Worm (Caenorhabditis elegans) whole organism, L4/young adult: ENCODE results near the gene rab-1.
A peak's percentile ranks its signal among the peaks of the same experiment; 100 is the strongest.

Source experiments
- W03F9.2 ChIP-seq: fragments of 150-350 bp; optimal IDR thresholded peaks from 2 replicates; lab custom pipeline; 2014; ENCODE audit warnings: missing biosample characterization, missing genetic modification characterization
- dao-5 ChIP-seq: sonication (generic microtip); optimal IDR thresholded peaks from 2 replicates; lab custom pipeline; 2016; ENCODE audit warnings: missing genotype, missing genetic modification characterization, moderate library complexity, missing compliant biosample characterization
- him-1 ChIP-seq: sonication (generic microtip); optimal IDR thresholded peaks from 2 replicates; lab custom pipeline; 2016; ENCODE audit warnings: missing genotype, missing genetic modification reagents, missing genetic modification characterization, missing compliant biosample characterization

The rab-1 gene

DNA sequence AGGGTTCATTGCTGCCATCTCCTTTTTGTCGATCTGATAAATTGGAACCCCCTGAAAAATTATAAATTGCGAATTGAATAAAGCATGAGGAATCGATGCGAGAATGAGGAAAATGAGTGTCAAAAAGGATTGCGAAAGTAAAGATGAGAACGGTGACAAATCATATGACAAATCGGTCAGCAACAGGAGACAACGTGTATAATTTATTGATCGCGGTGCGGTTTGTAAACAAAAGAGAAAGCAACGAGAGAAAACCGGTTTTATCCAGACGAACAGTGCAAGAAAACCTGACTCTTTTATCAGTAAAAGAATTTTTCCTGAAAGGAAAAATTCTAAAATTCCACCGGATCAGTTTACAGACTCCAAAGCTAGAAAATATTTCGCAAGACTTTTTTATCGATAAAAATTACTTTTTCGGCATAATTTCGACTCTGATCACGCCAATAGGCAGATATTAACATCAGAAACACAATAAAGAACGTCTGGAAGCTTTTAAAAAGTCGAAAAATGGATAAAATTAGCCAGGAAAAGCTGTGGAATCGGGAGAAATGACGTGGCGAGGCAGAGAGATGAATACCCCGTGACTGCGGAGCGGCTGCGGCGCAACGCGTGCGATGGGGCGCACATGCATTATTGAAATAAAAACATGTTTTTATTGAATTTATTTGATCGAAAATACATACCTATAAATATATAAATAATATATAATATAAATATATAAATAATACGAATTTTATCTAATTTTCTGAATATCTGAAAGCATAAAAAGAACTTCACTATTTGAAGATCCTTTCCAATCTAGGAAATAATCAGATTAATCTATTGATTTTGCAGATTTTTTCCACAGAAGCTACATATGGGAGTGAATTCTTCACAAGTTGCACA is at the start of gene rab-1, which contains the start of gene C39F7.5:
TSS of gene rab-1 (minus strand) at position 51 of the 885 bp plus-strand sequence.
TSS of gene C39F7.5 (plus strand) at position 835 of the 885 bp plus-strand sequence.
- TF ChIP-seq W03F9.2 (tag; lab: Kevin White, UChicago): peak; percentile 88
- no peak for TF ChIP-seq dao-5 (tag; lab: Kevin White, UChicago)
- no peak for TF ChIP-seq him-1 (tag; lab: Kevin White, UChicago)

DNA sequence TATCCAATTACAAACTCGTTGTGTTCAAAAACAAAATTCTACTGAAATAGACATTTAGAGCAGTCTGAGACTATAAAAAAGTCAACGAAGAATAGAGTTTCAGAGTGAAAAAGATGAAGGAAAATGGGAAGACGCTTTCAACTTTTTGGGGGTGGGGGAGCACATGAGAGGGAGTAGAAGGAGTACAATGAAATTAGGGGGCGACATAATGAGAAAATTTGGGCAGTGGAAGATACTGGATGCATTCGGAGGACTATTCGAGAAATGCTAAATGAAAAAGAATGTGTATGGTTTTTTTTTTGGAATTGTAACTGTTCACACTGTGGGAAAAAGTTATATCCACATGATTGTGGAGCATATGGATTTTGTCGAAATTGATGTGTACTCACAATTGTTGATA is 49.5 kb upstream of the rab-1 start:
- TF ChIP-seq dao-5 (tag; lab: Kevin White, UChicago) (no peak), W03F9.2 (tag; lab: Kevin White, UChicago) (no peak), him-1 (tag; lab: Kevin White, UChicago) (no peak)

DNA sequence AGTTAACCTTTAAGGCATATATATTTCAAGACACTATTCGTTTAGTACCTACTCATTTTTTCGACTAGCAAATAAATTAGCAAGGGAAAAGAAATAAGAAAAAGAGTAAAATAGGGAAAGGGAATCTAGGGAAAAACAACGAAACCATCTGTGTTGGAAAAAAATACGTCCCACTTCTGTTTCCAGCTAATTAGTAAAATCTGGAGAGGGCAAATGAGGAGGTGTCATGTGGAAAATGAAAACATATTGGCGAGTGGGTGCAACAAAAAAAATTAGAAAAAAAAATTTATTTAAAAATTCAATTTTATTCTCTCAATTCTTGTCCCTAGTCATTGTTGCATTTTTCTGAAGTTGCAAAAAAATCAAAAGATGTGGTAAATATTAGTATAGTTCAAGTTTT is 43.9 kb upstream of the rab-1 start:
- TF ChIP-seq W03F9.2 (tag; lab: Kevin White, UChicago): no peak
- no peak for TF ChIP-seq him-1 (tag; lab: Kevin White, UChicago)
- TF ChIP-seq dao-5 (tag; lab: Kevin White, UChicago): no peak

DNA sequence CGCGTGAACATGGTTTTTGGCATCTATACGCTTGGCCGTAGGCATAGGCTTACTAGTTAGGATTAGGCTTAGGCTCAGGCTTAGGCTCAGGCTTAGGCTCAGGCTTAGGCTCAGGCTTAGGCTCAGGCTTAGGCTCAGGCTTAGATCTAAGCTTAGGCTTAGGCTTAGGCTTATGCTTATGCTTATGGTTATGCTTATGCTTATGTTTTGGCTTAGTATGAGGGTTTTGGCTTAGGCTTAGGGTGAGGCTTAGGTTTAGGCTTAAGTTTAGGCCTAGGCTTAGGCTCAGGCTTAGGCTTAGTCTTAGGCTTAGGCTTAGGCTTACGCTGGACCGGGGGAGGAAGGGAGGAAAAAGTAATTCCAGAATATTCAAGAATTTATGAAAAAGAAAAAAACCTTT is 42.1 kb upstream of the rab-1 start:
- TF ChIP-seq dao-5 (tag; lab: Kevin White, UChicago): no peak
- no peak for TF ChIP-seq him-1 (tag; lab: Kevin White, UChicago)
- no peak for TF ChIP-seq W03F9.2 (tag; lab: Kevin White, UChicago)

DNA sequence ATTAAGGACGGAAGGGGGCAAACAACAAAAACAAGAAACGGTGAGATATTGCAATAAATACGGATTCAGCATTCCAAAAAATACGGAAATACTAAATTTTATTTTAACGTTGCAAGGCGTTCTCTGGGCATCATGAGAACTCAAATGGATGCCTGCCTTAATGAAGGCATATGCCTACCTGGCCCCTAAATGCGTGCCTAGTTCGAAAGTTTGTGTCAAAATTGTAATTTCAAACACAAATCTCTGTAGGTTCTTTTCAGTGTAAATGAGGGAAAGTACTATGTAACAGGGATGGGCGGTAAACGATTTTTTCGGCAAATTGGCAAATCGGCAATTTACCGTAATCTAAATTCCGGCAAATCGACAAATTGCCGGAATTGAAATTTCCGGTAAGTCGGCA is 38.3 kb upstream of the rab-1 start:
- no peak for TF ChIP-seq dao-5 (tag; lab: Kevin White, UChicago)
- TF ChIP-seq him-1 (tag; lab: Kevin White, UChicago): no peak
- no peak for TF ChIP-seq W03F9.2 (tag; lab: Kevin White, UChicago)

DNA sequence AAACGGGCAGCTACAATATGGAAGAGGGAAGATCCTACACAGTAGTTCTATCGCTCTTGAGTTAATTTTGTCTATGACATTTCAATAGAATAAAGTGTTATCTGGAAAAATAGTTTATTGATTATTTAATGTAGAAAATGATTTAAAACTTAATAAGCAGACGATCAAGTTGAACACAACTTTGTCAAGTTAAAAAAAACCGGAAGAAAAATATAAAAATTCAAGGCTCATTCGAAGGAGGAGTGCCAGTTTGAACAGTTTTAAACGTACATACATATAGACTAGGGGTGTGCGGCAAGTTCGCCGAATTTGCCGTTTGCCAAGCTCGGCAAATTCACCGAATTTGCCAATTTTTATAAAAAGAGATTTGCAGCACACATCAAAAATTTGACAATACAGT is 35.4 kb upstream of the rab-1 start, which contains the start of gene egl-2:
TSS of gene egl-2 (minus strand) at position 101 of the 400 bp plus-strand sequence.
- TF ChIP-seq dao-5 (tag; lab: Kevin White, UChicago): no peak
- no peak for TF ChIP-seq W03F9.2 (tag; lab: Kevin White, UChicago)
- TF ChIP-seq him-1 (tag; lab: Kevin White, UChicago): no peak

DNA sequence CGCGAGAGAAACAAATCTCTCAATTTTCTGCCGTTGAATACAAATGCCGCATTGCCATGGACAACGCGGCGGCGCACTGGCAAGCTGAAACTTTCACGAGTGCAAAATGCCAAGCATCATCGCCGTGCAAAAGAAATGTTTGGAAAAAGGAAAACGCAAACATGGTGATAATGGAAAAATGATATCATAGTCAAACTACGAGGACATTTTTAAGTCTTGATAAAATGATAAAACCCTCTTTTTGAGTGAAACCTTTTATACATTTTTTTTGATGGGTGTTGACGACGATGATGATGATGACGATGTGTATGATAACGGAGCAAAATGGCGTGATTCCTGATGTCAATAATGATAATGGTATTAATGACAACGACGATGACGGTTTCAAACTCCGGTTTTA is 23.5 kb upstream of the rab-1 start:
- TF ChIP-seq him-1 (tag; lab: Kevin White, UChicago) (no peak), W03F9.2 (tag; lab: Kevin White, UChicago) (no peak), dao-5 (tag; lab: Kevin White, UChicago) (no peak)

DNA sequence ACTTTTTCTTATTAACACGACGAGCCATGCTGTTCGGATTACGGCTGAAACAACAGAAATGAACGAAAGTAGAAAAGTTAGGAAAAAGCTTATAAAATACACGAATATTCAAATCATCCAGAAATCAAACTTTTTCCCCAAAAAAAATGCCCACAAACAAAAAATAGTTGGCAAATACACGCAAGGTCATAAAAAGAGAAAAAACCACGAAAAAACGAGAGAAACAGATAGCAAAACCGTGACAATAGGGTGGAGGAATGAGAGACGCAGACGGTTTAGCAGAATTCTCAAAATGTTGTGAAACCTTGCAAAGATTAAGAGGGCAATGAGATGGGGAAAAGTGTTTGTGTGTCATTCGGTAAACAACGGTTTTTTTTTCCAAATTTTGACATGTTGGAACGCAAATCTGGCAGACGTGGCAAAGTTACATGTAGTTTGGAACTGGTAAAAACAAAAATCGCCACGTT is 21.9 kb upstream of the rab-1 start, which contains the start of gene tank-1:
TSS of gene tank-1 (minus strand) at position 51 of the 467 bp plus-strand sequence.
- TF ChIP-seq W03F9.2 (tag; lab: Kevin White, UChicago): no peak
- no peak for TF ChIP-seq him-1 (tag; lab: Kevin White, UChicago)
- TF ChIP-seq dao-5 (tag; lab: Kevin White, UChicago): no peak

DNA sequence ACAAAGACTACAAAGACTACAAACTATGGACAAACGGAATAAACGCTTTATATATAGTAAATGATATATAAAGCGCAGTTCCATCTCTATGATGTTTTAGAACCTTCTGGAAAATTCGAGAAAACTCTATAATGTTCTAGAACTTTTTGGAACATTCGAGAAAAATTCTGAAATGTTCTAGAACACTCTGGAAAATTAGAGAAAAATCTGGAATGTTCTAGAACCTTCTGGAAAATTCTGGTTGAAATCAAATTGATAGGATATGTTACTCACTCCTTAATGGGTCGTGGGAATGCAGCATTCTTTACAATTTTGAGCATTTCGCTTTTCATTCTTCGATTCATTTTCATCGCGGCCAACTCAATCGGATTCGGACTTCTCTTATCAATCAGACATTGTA is 14.7 kb upstream of the rab-1 start:
- TF ChIP-seq dao-5 (tag; lab: Kevin White, UChicago) (no peak), him-1 (tag; lab: Kevin White, UChicago) (no peak), W03F9.2 (tag; lab: Kevin White, UChicago) (no peak)

DNA sequence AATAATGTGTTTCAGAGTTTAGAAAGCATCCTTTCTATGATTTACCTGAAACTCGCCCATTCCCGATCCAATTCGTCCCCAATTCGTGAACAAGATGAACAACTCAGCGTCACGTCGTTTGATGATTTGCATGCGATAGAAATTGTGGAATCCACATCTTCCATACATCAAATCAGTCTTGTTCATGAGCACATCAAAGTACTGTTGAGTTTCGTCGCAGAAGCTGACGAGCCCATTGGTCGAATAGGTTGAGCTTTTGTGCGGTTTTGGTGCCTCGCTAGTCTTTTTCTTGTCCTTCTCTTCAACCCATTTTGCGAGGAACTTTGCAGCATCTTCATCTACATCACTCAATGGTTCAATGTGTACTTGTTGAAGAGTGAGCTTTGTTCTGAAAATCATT is 14.1 kb upstream of the rab-1 start:
- no peak for TF ChIP-seq W03F9.2 (tag; lab: Kevin White, UChicago)
- no peak for TF ChIP-seq him-1 (tag; lab: Kevin White, UChicago)
- no peak for TF ChIP-seq dao-5 (tag; lab: Kevin White, UChicago)

DNA sequence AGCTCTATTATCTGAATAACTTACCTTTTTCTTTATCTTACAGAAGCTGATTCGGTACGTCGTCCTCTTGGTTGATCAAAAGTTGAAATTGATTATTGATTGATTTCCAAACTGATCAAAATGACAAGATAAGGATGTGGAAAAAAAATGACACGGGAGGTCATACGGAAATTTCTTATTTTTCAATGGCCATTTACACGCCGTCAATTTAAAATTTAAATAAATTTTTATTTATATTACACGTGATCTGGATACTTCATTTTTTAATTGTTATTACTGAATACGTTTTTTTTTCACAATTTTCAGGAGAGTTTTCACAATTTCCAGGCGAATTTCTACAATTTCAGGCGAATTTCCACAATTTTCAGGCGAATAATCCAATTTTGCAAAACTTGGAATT is 12.1 kb upstream of the rab-1 start, which contains the start of gene Y75B7B.2:
TSS of gene Y75B7B.2 (minus strand) at position 101 of the 400 bp plus-strand sequence.
- no peak for TF ChIP-seq dao-5 (tag; lab: Kevin White, UChicago)
- TF ChIP-seq him-1 (tag; lab: Kevin White, UChicago): no peak
- TF ChIP-seq W03F9.2 (tag; lab: Kevin White, UChicago): no peak

DNA sequence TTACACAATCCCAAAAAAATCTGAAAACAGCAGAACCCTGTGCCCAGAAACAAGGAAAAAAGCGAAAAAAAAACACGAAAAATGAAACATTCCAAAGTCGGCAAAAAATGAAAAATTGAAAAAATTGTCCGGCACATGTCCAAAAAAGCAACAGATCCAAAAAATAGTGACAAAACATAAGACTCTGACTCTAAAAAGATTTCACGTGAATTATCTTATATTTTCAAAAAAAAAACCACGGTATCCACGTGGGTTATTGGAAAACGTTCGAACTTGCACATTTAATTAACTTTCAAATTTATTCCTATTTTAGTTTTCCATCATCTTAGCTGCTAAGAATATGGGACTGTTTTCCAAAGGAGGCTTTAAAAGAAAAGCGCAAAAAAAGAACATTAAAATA is 6.8 kb upstream of the rab-1 start, which contains the start of gene Y75B7B.1:
TSS of gene Y75B7B.1 (plus strand) at position 301 of the 400 bp plus-strand sequence.
- TF ChIP-seq him-1 (tag; lab: Kevin White, UChicago): no peak
- no peak for TF ChIP-seq W03F9.2 (tag; lab: Kevin White, UChicago)
- TF ChIP-seq dao-5 (tag; lab: Kevin White, UChicago): no peak

DNA sequence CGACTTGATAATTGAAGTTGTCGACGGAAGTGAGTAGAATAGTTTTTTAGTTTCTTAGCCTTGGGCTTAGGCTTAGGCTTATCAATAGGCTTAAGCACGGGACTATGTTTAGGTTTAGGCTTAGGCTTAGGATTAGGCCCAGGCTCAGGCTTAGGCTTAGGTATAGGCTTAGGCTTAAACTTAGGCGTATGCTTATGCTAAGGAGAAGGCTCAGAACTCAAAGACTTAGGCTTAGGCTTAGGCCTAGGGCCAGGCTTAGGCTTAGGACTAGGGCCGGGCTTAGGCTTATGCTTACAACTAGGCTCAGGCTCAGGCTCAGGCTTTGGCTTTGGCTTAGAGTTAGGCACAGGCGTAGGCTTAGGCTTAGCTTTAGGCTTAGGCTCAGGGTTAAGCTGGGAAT is 2.8 kb upstream of the rab-1 start:
- no peak for TF ChIP-seq dao-5 (tag; lab: Kevin White, UChicago)
- TF ChIP-seq him-1 (tag; lab: Kevin White, UChicago): no peak
- no peak for TF ChIP-seq W03F9.2 (tag; lab: Kevin White, UChicago)
